Worm (Caenorhabditis elegans): Measurements from ENCODE around the gene perm-5.

- TF ChIP-seq W03F9.2 (tag; optimal IDR thresholded peaks at IDR 0.05) (no peak), him-1 (tag; optimal IDR thresholded peaks at IDR 0.05) (no peak), dao-5 (tag; optimal IDR thresholded peaks at IDR 0.05) (no peak)
Measured at ce11 chrIV:5703917-5704316, 649 bp upstream of the perm-5 start.
